Fruit fly (Drosophila melanogaster) whole organism, adult: ENCODE results near the gene Zir.

Experiments used
- CG11617 ChIP-seq: fragments of 200-800 bp; sonication (Bioruptor generic); optimal IDR thresholded peaks from 2 replicates; lab custom pipeline; 2017; ENCODE audit warnings: mild to moderate bottlenecking, missing biosample characterization, missing genetic modification reagents, missing genetic modification characterization
- CG12768 ChIP-seq: fragments of 200-800 bp; sonication (Bioruptor generic); optimal IDR thresholded peaks from 2 replicates; lab custom pipeline; 2017; ENCODE audit warnings: missing biosample characterization, missing genetic modification characterization, mild to moderate bottlenecking, moderate library complexity, missing genetic modification reagents
- CG14711 ChIP-seq: fragments of 200-800 bp; sonication (Bioruptor generic); optimal IDR thresholded peaks from 2 replicates; lab custom pipeline; 2018; ENCODE audit warnings: missing biosample characterization, mild to moderate bottlenecking, missing genetic modification characterization, moderate library complexity
- CG1620 ChIP-seq: fragments of 200-800 bp; sonication (Bioruptor generic); optimal IDR thresholded peaks from 2 replicates; lab custom pipeline; 2016; ENCODE audit warnings: missing biosample characterization, missing genetic modification characterization
- CG33017 ChIP-seq: fragments of 200-800 bp; sonication (Bioruptor generic); optimal IDR thresholded peaks from 2 replicates; lab custom pipeline; 2018; ENCODE audit warnings: missing biosample characterization, mild to moderate bottlenecking, missing genetic modification characterization, moderate library complexity
- CG5204 ChIP-seq: fragments of 200-800 bp; sonication (Bioruptor generic); optimal IDR thresholded peaks from 2 replicates; lab custom pipeline; 2016; ENCODE audit warnings: missing biosample characterization, missing genetic modification characterization
- CG7045 ChIP-seq: fragments of 200-800 bp; sonication (Bioruptor generic); optimal IDR thresholded peaks from 2 replicates; lab custom pipeline; 2017; ENCODE audit warnings: missing biosample characterization, mild to moderate bottlenecking, missing genetic modification characterization
- CG7101 ChIP-seq: fragments of 200-800 bp; sonication (Bioruptor generic); optimal IDR thresholded peaks from 2 replicates; lab custom pipeline; 2018; ENCODE audit warnings: missing biosample characterization, mild to moderate bottlenecking, missing genetic modification characterization, moderate library complexity
- Clk ChIP-seq: fragments of 200-800 bp; sonication (Bioruptor generic); optimal IDR thresholded peaks from 2 replicates; lab custom pipeline; 2017; ENCODE audit warnings: missing biosample characterization, missing genetic modification characterization
- Crg-1 ChIP-seq: fragments of 200-800 bp; sonication (Bioruptor generic); optimal IDR thresholded peaks from 2 replicates; lab custom pipeline; 2016; ENCODE audit warnings: missing biosample characterization, missing genetic modification characterization
- Hr96 ChIP-seq: fragments of 200-800 bp; sonication (Bioruptor generic); optimal IDR thresholded peaks from 2 replicates; lab custom pipeline; 2016; ENCODE audit warnings: missing biosample characterization, missing genetic modification characterization
- Mnt ChIP-seq: fragments of 200-800 bp; sonication (Bioruptor generic); optimal IDR thresholded peaks from 2 replicates; lab custom pipeline; 2016; ENCODE audit warnings: missing biosample characterization, mild to moderate bottlenecking, missing genetic modification characterization
- bab1 ChIP-seq: fragments of 200-800 bp; sonication (Bioruptor generic); optimal IDR thresholded peaks from 3 replicates; lab custom pipeline; 2019; ENCODE audit warnings: missing biosample characterization, mild to moderate bottlenecking, missing genetic modification characterization, moderate library complexity
- cic ChIP-seq: fragments of 200-800 bp; sonication (Bioruptor generic); optimal IDR thresholded peaks from 2 replicates; lab custom pipeline; 2017; ENCODE audit warnings: missing biosample characterization, mild to moderate bottlenecking, missing genetic modification characterization, moderate library complexity
- cnc ChIP-seq, 2 experiments: fragments of >200 bp; optimal IDR thresholded peaks; 2 replicates each; lab custom pipeline; 2017
- kay ChIP-seq: fragments of 200-800 bp; sonication (Bioruptor generic); peaks from one replicate; lab custom pipeline; 2016; ENCODE audit warnings: missing biosample characterization, missing genetic modification characterization, borderline replicate concordance
- ovo ChIP-seq: fragments of 200-800 bp; sonication (Bioruptor generic); optimal IDR thresholded peaks from 2 replicates; lab custom pipeline; 2016; ENCODE audit warnings: missing biosample characterization, missing genetic modification characterization
- pad ChIP-seq: fragments of 200-800 bp; sonication (Bioruptor generic); optimal IDR thresholded peaks from 3 replicates; lab custom pipeline; 2017; ENCODE audit warnings: missing biosample characterization, missing genetic modification characterization, mild to moderate bottlenecking, moderate library complexity, missing genetic modification reagents
- tj ChIP-seq: fragments of 200-800 bp; sonication (Bioruptor generic); optimal IDR thresholded peaks from 3 replicates; lab custom pipeline; 2017; ENCODE audit warnings: missing biosample characterization, mild to moderate bottlenecking, missing genetic modification characterization, moderate library complexity
- toe ChIP-seq: fragments of 200-800 bp; sonication (Bioruptor generic); optimal IDR thresholded peaks from 2 replicates; lab custom pipeline; 2016; ENCODE audit warnings: missing biosample characterization, missing genetic modification characterization

Gene Zir

dm6 chr2L:107476-108436 lies 13.2 kb downstream of the Zir start:
- TF ChIP-seq pad (GFP tag; lab: Kevin White, UChicago), result no peak
- no peak for TF ChIP-seq CG11617 (GFP tag; lab: Kevin White, UChicago)
- TF ChIP-seq Mnt, result peak; percentile 84
- TF ChIP-seq CG12768 (GFP tag; lab: Kevin White, UChicago), result peak; percentile 33
- TF ChIP-seq toe, result no peak
- TF ChIP-seq Clk (GFP tag; lab: Kevin White, UChicago), result no peak
- peak; percentile 11 for TF ChIP-seq CG33017
- no peak for TF ChIP-seq CG7045 (GFP tag; lab: Kevin White, UChicago)
- no peak for TF ChIP-seq Hr96 (GFP tag; lab: Kevin White, UChicago)
- TF ChIP-seq CG1620 (GFP tag; lab: Kevin White, UChicago), result no peak
- TF ChIP-seq Crg-1 (GFP tag; lab: Kevin White, UChicago), result peak; percentile 7
- TF ChIP-seq kay (GFP tag; lab: Kevin White, UChicago), result no peak
- peak; percentile 17 for TF ChIP-seq cic (GFP tag; lab: Kevin White, UChicago)
- TF ChIP-seq tj (GFP tag; lab: Kevin White, UChicago), result peak; percentile 40
- TF ChIP-seq CG5204, result no peak
- TF ChIP-seq ovo (GFP tag; lab: Kevin White, UChicago), result no peak
- TF ChIP-seq CG14711 (tag; lab: Kevin White, UChicago), result no peak
- TF ChIP-seq cnc (optimal IDR thresholded peaks at IDR 0.05; lab: Kevin White, UChicago), result peak; percentile 74 to 84
- no peak for TF ChIP-seq CG7101
- no peak for TF ChIP-seq bab1 (GFP tag; lab: Kevin White, UChicago)

- TF ChIP-seq ovo (GFP tag; lab: Kevin White, UChicago), result no peak
- TF ChIP-seq CG12768 (GFP tag; lab: Kevin White, UChicago), result peak; percentile 39
- TF ChIP-seq cic (GFP tag; lab: Kevin White, UChicago), result peak; percentile 97
- no peak for TF ChIP-seq cnc (optimal IDR thresholded peaks at IDR 0.05; lab: Kevin White, UChicago)
- no peak for TF ChIP-seq CG5204
- no peak for TF ChIP-seq pad (GFP tag; lab: Kevin White, UChicago)
- no peak for TF ChIP-seq CG1620 (GFP tag; lab: Kevin White, UChicago)
- peak; percentile 96 for TF ChIP-seq Mnt
- TF ChIP-seq kay (GFP tag; lab: Kevin White, UChicago), result peak; percentile 95
Observed at dm6 chr2L:109098-109799, 14.7 kb downstream of the Zir start.

- TF ChIP-seq ovo (GFP tag; lab: Kevin White, UChicago), result no peak
- no peak for TF ChIP-seq CG1620 (GFP tag; lab: Kevin White, UChicago)
- peak; percentile 99 for TF ChIP-seq tj (GFP tag; lab: Kevin White, UChicago)
- TF ChIP-seq cic (GFP tag; lab: Kevin White, UChicago), result no peak
Observed at dm6 chr2L:110046-110445, 15.5 kb downstream of the Zir start.

- TF ChIP-seq kay (GFP tag; lab: Kevin White, UChicago) (peak; percentile 11), CG7101 (no peak), Clk (GFP tag; lab: Kevin White, UChicago) (no peak), ovo (GFP tag; lab: Kevin White, UChicago) (peak; percentile 88), tj (GFP tag; lab: Kevin White, UChicago) (peak; percentile 21), bab1 (GFP tag; lab: Kevin White, UChicago) (peak; percentile 72)
Observed at dm6 chr2L:114429-114828, 19.9 kb downstream of the Zir start, which contains the start of gene ND-15. ND-15 (plus strand) TSS chr2L:114726.

dm6 chr2L:116388-116787 lies 21.8 kb downstream of the Zir start, which contains the start of gene CG13694:
CG13694 (minus strand) TSS chr2L:116488.
- no peak for TF ChIP-seq CG1620 (GFP tag; lab: Kevin White, UChicago)
- no peak for TF ChIP-seq Hr96 (GFP tag; lab: Kevin White, UChicago)
- no peak for TF ChIP-seq cic (GFP tag; lab: Kevin White, UChicago)
- no peak for TF ChIP-seq CG11617 (GFP tag; lab: Kevin White, UChicago)
- TF ChIP-seq CG14711 (tag; lab: Kevin White, UChicago), result no peak
- no peak for TF ChIP-seq pad (GFP tag; lab: Kevin White, UChicago)
- no peak for TF ChIP-seq kay (GFP tag; lab: Kevin White, UChicago)
- no peak for TF ChIP-seq toe
- no peak for TF ChIP-seq CG5204
- TF ChIP-seq CG7101, result no peak
- no peak for TF ChIP-seq Crg-1 (GFP tag; lab: Kevin White, UChicago)

dm6 chr2L:117750-118149 lies 23.2 kb downstream of the Zir start:
- TF ChIP-seq kay (GFP tag; lab: Kevin White, UChicago), result peak; percentile 2
- peak; percentile 1 for TF ChIP-seq ovo (GFP tag; lab: Kevin White, UChicago)
- no peak for TF ChIP-seq CG7101
- TF ChIP-seq Hr96 (GFP tag; lab: Kevin White, UChicago), result no peak
